Worm (Caenorhabditis elegans): ENCODE results near the gene F17C11.4.

Gene F17C11.4

DNA sequence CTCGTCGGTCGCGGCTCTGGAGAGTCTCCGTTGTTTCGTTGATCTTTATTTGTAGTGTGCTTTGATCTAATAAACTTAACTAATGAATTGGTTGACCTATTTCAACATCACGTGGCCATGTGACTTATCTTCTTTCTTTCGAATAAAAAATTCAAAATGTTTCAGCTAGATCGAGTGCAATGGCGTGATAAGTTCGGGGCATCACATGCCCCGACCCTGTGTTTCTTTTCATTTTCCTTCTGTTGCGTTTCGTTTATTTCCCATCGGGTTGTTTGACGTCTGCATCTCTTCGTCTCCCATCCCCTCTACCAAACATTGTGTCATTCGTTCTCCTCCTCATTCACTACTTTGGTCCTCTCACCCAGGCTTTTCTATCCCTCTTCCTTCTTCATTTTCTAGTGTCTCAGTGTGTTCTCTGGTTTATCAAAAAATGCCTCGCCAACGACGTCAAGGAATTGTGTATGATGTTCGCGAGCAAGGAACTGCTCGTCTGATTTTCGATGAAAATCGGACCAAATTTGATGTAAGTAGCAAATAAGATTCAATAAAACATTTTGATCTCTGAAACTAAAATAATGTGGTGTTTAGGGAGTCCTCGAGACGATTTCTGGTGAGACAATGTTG is at the start of gene F17C11.4:
TSS of gene F17C11.4 (plus strand) at position 206 of the 624 bp plus-strand sequence.
- TF ChIP-seq elt-4 (tag; optimal IDR thresholded peaks at IDR 0.05) (no peak), ets-4 (tag; optimal IDR thresholded peaks at IDR 0.05) (no peak), ceh-18 (tag; optimal IDR thresholded peaks at IDR 0.05) (peak; percentile 90), syd-9 (tag; optimal IDR thresholded peaks at IDR 0.05) (no peak), T23F11.4 (GFP tag; optimal IDR thresholded peaks at IDR 0.05) (no peak), pax-1 (tag; optimal IDR thresholded peaks at IDR 0.05) (no peak), ceh-31 (tag; optimal IDR thresholded peaks at IDR 0.05) (peak; percentile 27), tbx-2 (tag; optimal IDR thresholded peaks at IDR 0.05) (peak; percentile 42), C08G9.2 (tag; optimal IDR thresholded peaks at IDR 0.05) (peak; percentile 8), lin-11 (tag; optimal IDR thresholded peaks at IDR 0.05) (no peak), hlh-8 (tag; optimal IDR thresholded peaks at IDR 0.05) (no peak), rnt-1 (tag; optimal IDR thresholded peaks at IDR 0.05) (peak; percentile 9), unc-55 (GFP tag; optimal IDR thresholded peaks at IDR 0.05) (peak; percentile 5), hlh-30 (tag; optimal IDR thresholded peaks at IDR 0.05; ENCODE audit: insufficient read depth) (peak; percentile 51), nfya-1 (tag; optimal IDR thresholded peaks at IDR 0.05) (peak; percentile 19), unc-42 (tag; optimal IDR thresholded peaks at IDR 0.05) (peak; percentile 29)

DNA sequence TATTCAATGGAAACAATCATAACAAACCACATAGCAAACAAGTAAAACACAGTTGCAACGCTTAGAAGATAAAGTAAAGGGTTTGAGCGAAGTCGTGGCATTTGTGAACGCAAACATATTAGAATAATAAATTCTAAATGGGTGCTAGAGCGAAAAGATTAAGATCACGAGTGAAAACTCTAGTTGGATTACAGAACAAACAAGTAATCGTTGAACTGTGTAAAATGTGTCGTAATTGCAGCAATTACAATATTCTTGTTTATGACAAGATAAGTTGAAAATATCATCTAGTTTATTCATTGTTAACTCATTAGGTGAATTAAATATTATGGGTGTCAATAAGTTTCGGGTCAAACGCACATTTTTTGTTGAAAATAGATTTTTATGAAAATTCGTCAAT is 49.0 kb upstream of the F17C11.4 start, which contains the start of gene F32D8.8:
TSS of gene F32D8.8 (minus strand) at position 101 of the 400 bp plus-strand sequence.
- no peak for TF ChIP-seq pha-4 (tag; optimal IDR thresholded peaks at IDR 0.05)
- TF ChIP-seq Y22D7AL.16 (tag; optimal IDR thresholded peaks at IDR 0.05), result no peak
- no peak for TF ChIP-seq ets-4 (tag; optimal IDR thresholded peaks at IDR 0.05)
- TF ChIP-seq T23F11.4 (GFP tag; optimal IDR thresholded peaks at IDR 0.05), result no peak
- no peak for TF ChIP-seq ahr-1 (tag; optimal IDR thresholded peaks at IDR 0.05)

DNA sequence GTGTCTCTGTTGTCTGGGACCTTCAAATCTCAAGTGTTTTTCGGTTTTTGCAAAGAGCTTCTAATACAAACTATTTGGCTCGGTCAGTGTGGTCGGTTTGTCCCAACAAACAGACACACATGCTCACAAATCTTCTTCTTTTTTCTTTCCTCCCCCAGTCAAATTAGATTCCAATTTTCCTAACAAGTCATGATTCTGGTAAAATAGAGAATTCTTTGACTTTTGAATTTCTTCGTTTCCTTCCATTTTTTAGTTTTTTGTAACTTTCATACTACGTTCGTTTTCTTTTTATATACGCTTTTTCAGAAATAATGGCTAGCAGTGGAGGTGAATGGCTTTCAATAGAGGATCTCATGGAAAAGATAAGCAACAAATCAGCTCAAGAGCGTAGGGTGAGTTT is 47.9 kb upstream of the F17C11.4 start, which contains the start of gene F32D8.15:
TSS of gene F32D8.15 (plus strand) at position 301 of the 400 bp plus-strand sequence.
- TF ChIP-seq unc-55 (GFP tag; optimal IDR thresholded peaks at IDR 0.05) (no peak), unc-42 (tag; optimal IDR thresholded peaks at IDR 0.05) (peak; percentile 23), unc-86 (tag; optimal IDR thresholded peaks at IDR 0.05) (no peak), F13H6.1 (tag; optimal IDR thresholded peaks at IDR 0.05) (no peak), ceh-9 (tag; optimal IDR thresholded peaks at IDR 0.05) (no peak), zip-5 (tag; optimal IDR thresholded peaks at IDR 0.05) (no peak)

DNA sequence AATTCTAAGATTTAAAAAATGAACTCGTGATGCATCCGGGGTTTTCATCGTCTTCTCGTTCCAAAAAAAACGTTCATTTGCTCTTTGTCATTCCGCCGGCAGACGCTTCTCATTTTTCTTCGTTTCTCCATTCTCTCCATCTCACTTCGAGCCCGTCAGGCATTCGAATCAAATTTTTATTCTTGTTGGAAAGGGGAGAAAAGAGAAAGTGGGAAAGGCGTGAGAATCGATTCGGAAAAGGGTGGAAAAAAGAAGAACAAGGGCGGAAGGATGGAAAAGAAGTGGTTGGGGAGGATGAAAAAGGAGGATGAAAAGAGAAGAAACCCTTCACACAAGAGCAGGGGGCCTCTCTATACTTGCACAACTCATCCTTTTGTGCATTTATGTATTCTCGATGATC is 46.9 kb upstream of the F17C11.4 start:
- peak; percentile 9 for TF ChIP-seq ceh-31 (tag; optimal IDR thresholded peaks at IDR 0.05)
- TF ChIP-seq hlh-13 (GFP tag; optimal IDR thresholded peaks at IDR 0.05), result no peak
- TF ChIP-seq ceh-19 (GFP tag; optimal IDR thresholded peaks at IDR 0.05), result no peak
- no peak for TF ChIP-seq ceh-34 (tag; optimal IDR thresholded peaks at IDR 0.05)
- TF ChIP-seq unc-42 (tag; optimal IDR thresholded peaks at IDR 0.05), result peak; percentile 58
- peak; percentile 18 for TF ChIP-seq ceh-48 (tag; optimal IDR thresholded peaks at IDR 0.05)

DNA sequence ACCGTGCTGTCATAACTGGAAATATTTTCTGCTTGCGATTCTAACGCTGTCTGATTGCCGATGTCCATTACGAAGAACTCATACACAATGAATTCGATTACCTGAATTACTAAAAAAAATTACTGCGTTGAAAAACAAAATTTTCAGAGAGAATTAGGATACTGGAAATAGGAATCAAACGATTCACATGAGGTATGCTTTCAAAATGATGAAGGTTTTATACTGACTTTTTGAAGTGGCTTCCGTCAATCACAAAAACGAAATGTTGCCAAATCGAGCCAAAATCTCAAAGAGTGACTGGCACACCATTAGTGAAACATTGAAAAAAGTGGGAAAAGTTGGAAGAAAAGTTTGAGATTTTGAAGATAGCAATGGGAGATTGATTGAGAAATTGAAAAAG is 42.6 kb upstream of the F17C11.4 start, which contains the start of gene zzz-1:
TSS of gene zzz-1 (minus strand) at position 101 of the 400 bp plus-strand sequence.
- TF ChIP-seq unc-55 (GFP tag; optimal IDR thresholded peaks at IDR 0.05) (no peak), hlh-13 (GFP tag; optimal IDR thresholded peaks at IDR 0.05) (no peak), ets-4 (tag; optimal IDR thresholded peaks at IDR 0.05) (no peak), ttx-3 (tag; optimal IDR thresholded peaks at IDR 0.05) (no peak), ahr-1 (tag; optimal IDR thresholded peaks at IDR 0.05) (no peak), C08G9.2 (tag; optimal IDR thresholded peaks at IDR 0.05) (no peak), ceh-34 (tag; optimal IDR thresholded peaks at IDR 0.05) (no peak), nhr-11 (tag; optimal IDR thresholded peaks at IDR 0.05) (no peak), zip-5 (tag; optimal IDR thresholded peaks at IDR 0.05) (no peak), elt-2 (tag; optimal IDR thresholded peaks at IDR 0.05) (no peak), fkh-10 (GFP tag; optimal IDR thresholded peaks at IDR 0.05) (no peak)
